Worm (Caenorhabditis elegans) whole organism, L2 larva: ENCODE data around the gene Y46H3C.7.
"Not testable (repeated sequence)": the region's sequence is repeated elsewhere in the genome, so short reads cannot be mapped to it uniquely, and the experiment has no call there.

ENCODE experiments used
- R02D3.7 ChIP-seq: fragments of 150-350 bp; optimal IDR thresholded peaks from 2 replicates; lab custom pipeline; 2014; ENCODE audit warnings: missing biosample characterization, missing genetic modification characterization
- Y55F3AM.14 ChIP-seq: fragments of 200-800 bp; sonication (Bioruptor generic); optimal IDR thresholded peaks from 2 replicates; lab custom pipeline; 2018; ENCODE audit warnings: mild to moderate bottlenecking, missing genetic modification characterization, missing compliant biosample characterization
- ZK546.5 ChIP-seq: sonication (generic microtip); optimal IDR thresholded peaks from 2 replicates; lab custom pipeline; 2017; ENCODE audit warnings: missing biosample characterization, missing genetic modification characterization
- alr-1 ChIP-seq: fragments of 150-350 bp; optimal IDR thresholded peaks from 2 replicates; lab custom pipeline; 2014; ENCODE audit warnings: missing biosample characterization, missing genetic modification characterization
- aly-2 ChIP-seq: fragments of 150-350 bp; optimal IDR thresholded peaks from 2 replicates; lab custom pipeline; 2014; ENCODE audit warnings: missing biosample characterization, missing genetic modification characterization
- ama-1 ChIP-seq: fragments of 150-350 bp; optimal IDR thresholded peaks from 2 replicates; lab custom pipeline; 2018; ENCODE audit warnings: inconsistent platforms
- blmp-1 ChIP-seq: sonication (generic microtip); optimal IDR thresholded peaks from 2 replicates; lab custom pipeline; 2017; ENCODE audit warnings: missing genetic modification characterization, mild to moderate bottlenecking, missing compliant biosample characterization, antibody characterized with exemption, moderate library complexity; ENCODE audit not compliant: insufficient read depth
- ceh-16 ChIP-seq: fragments of 150-350 bp; optimal IDR thresholded peaks from 2 replicates; lab custom pipeline; 2014; ENCODE audit warnings: missing biosample characterization, missing genetic modification characterization
- ceh-82 ChIP-seq: fragments of 150-350 bp; optimal IDR thresholded peaks from 2 replicates; lab custom pipeline; 2014; ENCODE audit warnings: missing biosample characterization, missing genetic modification characterization
- crh-2 ChIP-seq: sonication (generic microtip); optimal IDR thresholded peaks from 2 replicates; lab custom pipeline; 2017; ENCODE audit warnings: missing biosample characterization, missing genetic modification characterization
- dmd-4 ChIP-seq: sonication (generic microtip); optimal IDR thresholded peaks from 2 replicates; lab custom pipeline; 2017; ENCODE audit warnings: missing biosample characterization, missing genetic modification characterization
- egl-27 ChIP-seq: sonication (generic microtip); optimal IDR thresholded peaks from 3 replicates; lab custom pipeline; 2017; ENCODE audit warnings: missing biosample characterization, missing genetic modification reagents, missing genetic modification characterization
- elt-1 ChIP-seq: fragments of 150-350 bp; optimal IDR thresholded peaks from 2 replicates; lab custom pipeline; 2014; ENCODE audit warnings: missing biosample characterization, missing genetic modification characterization
- elt-3 ChIP-seq: sonication (generic microtip); optimal IDR thresholded peaks from 2 replicates; lab custom pipeline; 2017; ENCODE audit warnings: missing biosample characterization, missing genetic modification characterization
- fos-1 ChIP-seq: fragments of 150-350 bp; optimal IDR thresholded peaks from 2 replicates; lab custom pipeline; 2014; ENCODE audit warnings: missing biosample characterization, missing genetic modification characterization
- gmeb-1 ChIP-seq: fragments of 150-350 bp; optimal IDR thresholded peaks from 2 replicates; lab custom pipeline; 2014; ENCODE audit warnings: missing biosample characterization, missing genetic modification characterization
- lin-11 ChIP-seq: fragments of 150-350 bp; sonication (generic microtip); optimal IDR thresholded peaks from 2 replicates; lab custom pipeline; 2014; ENCODE audit warnings: missing biosample characterization, missing genetic modification characterization, inconsistent platforms, mixed read lengths
- lin-13 ChIP-seq: fragments of 150-350 bp; optimal IDR thresholded peaks from 2 replicates; lab custom pipeline; 2014; ENCODE audit warnings: missing biosample characterization, missing genetic modification reagents, missing genetic modification characterization
- lsy-2 ChIP-seq, 2 experiments: fragments of 150-350 bp in 1 of 2; sonication (generic microtip) in 1 of 2; optimal IDR thresholded peaks; 2 replicates each; lab custom pipeline; 2014 to 2017; ENCODE audit warnings: missing biosample characterization in 2 of 2, missing genetic modification characterization in 2 of 2
- mbf-1 ChIP-seq: sonication (generic microtip); optimal IDR thresholded peaks from 2 replicates; lab custom pipeline; 2017; ENCODE audit warnings: missing biosample characterization, missing genetic modification characterization
- mdl-1 ChIP-seq, 2 experiments: fragments of 150-350 bp in 1 of 2; sonication (generic microtip) in 1 of 2; optimal IDR thresholded peaks; 2 replicates each; lab custom pipeline; 2017; ENCODE audit warnings: missing biosample characterization in 2 of 2, missing genetic modification characterization in 2 of 2
- nhr-10 ChIP-seq: sonication (generic microtip); optimal IDR thresholded peaks from 2 replicates; lab custom pipeline; 2017; ENCODE audit warnings: missing biosample characterization, missing genetic modification characterization
- nhr-11 ChIP-seq: fragments of 150-350 bp; optimal IDR thresholded peaks from 2 replicates; lab custom pipeline; 2014; ENCODE audit warnings: missing biosample characterization, missing genetic modification characterization
- nhr-21 ChIP-seq: fragments of 150-350 bp; optimal IDR thresholded peaks from 2 replicates; lab custom pipeline; 2014; ENCODE audit warnings: missing biosample characterization, missing genetic modification characterization
- nhr-25 ChIP-seq: fragments of 150-350 bp; sonication (generic microtip); optimal IDR thresholded peaks from 3 replicates; lab custom pipeline; 2014; ENCODE audit warnings: missing biosample characterization, missing genetic modification characterization
- nhr-6 ChIP-seq: fragments of 150-350 bp; optimal IDR thresholded peaks from 2 replicates; lab custom pipeline; 2014; ENCODE audit warnings: missing biosample characterization, missing genetic modification characterization
- nhr-77 ChIP-seq: fragments of 150-350 bp; optimal IDR thresholded peaks from 2 replicates; lab custom pipeline; 2014; ENCODE audit warnings: missing biosample characterization, missing genetic modification characterization
- peb-1 ChIP-seq: fragments of 150-350 bp; optimal IDR thresholded peaks from 2 replicates; lab custom pipeline; 2014; ENCODE audit warnings: missing biosample characterization, missing genetic modification characterization
- sem-4 ChIP-seq: fragments of 150-350 bp; optimal IDR thresholded peaks from 2 replicates; lab custom pipeline; 2014; ENCODE audit warnings: missing biosample characterization, missing genetic modification reagents, missing genetic modification characterization
- skn-1 ChIP-seq: sonication (generic microtip); optimal IDR thresholded peaks from 2 replicates; lab custom pipeline; 2017; ENCODE audit warnings: missing biosample characterization, missing genetic modification characterization
- sma-3 ChIP-seq: sonication (generic microtip); optimal IDR thresholded peaks from 2 replicates; lab custom pipeline; 2016; ENCODE audit warnings: missing genetic modification reagents, missing genetic modification characterization, missing compliant biosample characterization
- sma-9 ChIP-seq, 2 experiments: fragments of 150-350 bp in 1 of 2; sonication (generic microtip) in 1 of 2; optimal IDR thresholded peaks; 2 replicates each; lab custom pipeline; 2014 to 2016; ENCODE audit warnings: missing genetic modification characterization in 2 of 2, mild to moderate bottlenecking in 1 of 2, missing biosample characterization in 1 of 2, missing compliant biosample characterization in 1 of 2, missing genetic modification reagents in 1 of 2, moderate library complexity in 1 of 2
- snpc-4 ChIP-seq: fragments of 150-350 bp; optimal IDR thresholded peaks from 2 replicates; lab custom pipeline; 2014; ENCODE audit warnings: missing biosample characterization, missing genetic modification characterization
- unc-55 ChIP-seq: fragments of 150-350 bp; sonication (generic microtip); optimal IDR thresholded peaks from 3 replicates; lab custom pipeline; 2014; ENCODE audit warnings: missing biosample characterization, missing genetic modification reagents, missing genetic modification characterization
- zag-1 ChIP-seq: fragments of 150-350 bp; optimal IDR thresholded peaks from 2 replicates; lab custom pipeline; 2014; ENCODE audit warnings: missing biosample characterization, missing genetic modification characterization
- ztf-1 ChIP-seq: fragments of 200-800 bp; sonication (Bioruptor generic); conservative IDR thresholded peaks from 2 replicates; pipeline ENCODE4 v1.3.6; 2022; ENCODE audit warnings: missing genetic modification characterization, missing compliant biosample characterization
- ztf-11 ChIP-seq: sonication (generic microtip); optimal IDR thresholded peaks from 2 replicates; lab custom pipeline; 2017; ENCODE audit warnings: missing biosample characterization, missing genetic modification characterization
- ztf-4 ChIP-seq: fragments of 150-350 bp; optimal IDR thresholded peaks from 2 replicates; lab custom pipeline; 2014; ENCODE audit warnings: missing biosample characterization, missing genetic modification characterization

Gene Y46H3C.7

DNA sequence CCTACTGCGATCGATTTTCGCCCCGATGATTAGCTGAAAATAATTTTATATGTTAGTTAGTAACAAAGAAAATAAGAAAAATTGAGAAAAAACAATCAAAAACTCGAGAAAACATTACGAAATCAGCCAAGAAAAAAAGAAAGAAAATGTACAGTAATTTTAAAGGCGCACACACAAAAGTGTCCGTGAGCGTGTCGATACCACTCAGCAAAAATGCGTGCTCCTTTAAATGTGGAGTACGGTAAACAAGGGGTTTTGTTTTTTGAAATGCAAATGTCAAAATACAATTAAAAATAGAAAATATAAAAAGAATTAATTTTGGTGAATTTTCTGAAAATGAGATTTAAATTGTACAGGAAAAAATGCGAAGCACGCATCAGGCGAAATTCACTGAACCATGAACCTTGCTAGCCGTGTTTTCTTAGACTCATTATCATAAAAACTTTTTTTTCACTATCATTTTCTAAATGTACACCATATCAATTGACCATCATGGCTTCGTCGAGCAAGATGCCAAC is 7.8 kb upstream of the Y46H3C.7 start, which contains the start of gene srw-90:
Gene srw-90, plus strand, starts transcription at position 468 of the 518 bp plus-strand sequence.
- TF ChIP-seq snpc-4 (tag; lab: Kevin White, UChicago) = no peak
- TF ChIP-seq lsy-2 (tag; optimal IDR thresholded peaks at IDR 0.05; lab: Kevin White, UChicago) = no peak
- no peak for TF ChIP-seq fos-1 (tag; lab: Kevin White, UChicago)
- TF ChIP-seq, all 48 proteins: peak for 0

DNA sequence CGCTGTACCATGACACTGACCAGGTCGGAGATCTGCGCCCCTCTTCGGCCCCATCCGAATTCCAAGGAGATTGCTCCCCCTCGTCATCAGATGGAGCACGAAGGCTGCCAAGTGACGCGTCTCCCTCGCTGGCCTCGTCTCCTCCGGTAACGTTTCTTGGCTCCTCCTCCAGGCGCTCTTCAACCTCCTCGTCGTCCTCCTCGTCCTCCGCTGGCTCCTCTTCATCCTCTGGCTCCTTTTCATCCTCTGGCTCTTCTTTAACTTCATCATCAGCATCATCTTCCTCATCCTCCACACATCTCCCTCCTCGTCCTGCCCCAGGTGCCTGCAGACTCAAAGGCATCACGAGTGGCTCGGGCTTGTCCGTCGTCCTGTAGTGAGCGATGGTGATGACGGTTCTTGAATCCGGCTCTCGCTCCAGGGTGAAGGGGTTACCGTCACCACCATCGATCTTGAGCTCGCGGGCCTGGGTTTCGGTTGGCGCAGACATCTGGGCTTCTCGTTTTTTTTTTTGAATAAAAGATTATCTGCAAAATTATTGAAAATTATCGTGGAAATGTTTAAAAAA is 5.5 kb upstream of the Y46H3C.7 start:
- no peak for TF ChIP-seq ceh-82
- TF ChIP-seq ztf-11 (tag; lab: Kevin White, UChicago) = no peak
- no peak for TF ChIP-seq gmeb-1
- no peak for TF ChIP-seq dmd-4 (tag; lab: Kevin White, UChicago)
- TF ChIP-seq ama-1 (lab: Kevin White, UChicago) = no peak
- no peak for TF ChIP-seq egl-27 (tag; lab: Kevin White, UChicago)
- TF ChIP-seq zag-1 (tag; lab: Kevin White, UChicago) = no peak
- no peak for TF ChIP-seq R02D3.7
- no peak for TF ChIP-seq skn-1
- TF ChIP-seq mdl-1 (tag; optimal IDR thresholded peaks at IDR 0.05; lab: Kevin White, UChicago) = no peak
- no peak for TF ChIP-seq blmp-1 (tag; lab: Kevin White, UChicago)
- no peak for TF ChIP-seq aly-2 (tag; lab: Kevin White, UChicago)
- TF ChIP-seq lin-13 (GFP tag; lab: Kevin White, UChicago) = no peak
- TF ChIP-seq crh-2 = no peak
- TF ChIP-seq lsy-2 (tag; optimal IDR thresholded peaks at IDR 0.05; lab: Kevin White, UChicago) = no peak
- no peak for TF ChIP-seq Y55F3AM.14 (GFP tag; lab: Kevin White, UChicago)
- TF ChIP-seq ceh-16 (tag; lab: Kevin White, UChicago) = no peak
- TF ChIP-seq, all 48 proteins: peak for 0

DNA sequence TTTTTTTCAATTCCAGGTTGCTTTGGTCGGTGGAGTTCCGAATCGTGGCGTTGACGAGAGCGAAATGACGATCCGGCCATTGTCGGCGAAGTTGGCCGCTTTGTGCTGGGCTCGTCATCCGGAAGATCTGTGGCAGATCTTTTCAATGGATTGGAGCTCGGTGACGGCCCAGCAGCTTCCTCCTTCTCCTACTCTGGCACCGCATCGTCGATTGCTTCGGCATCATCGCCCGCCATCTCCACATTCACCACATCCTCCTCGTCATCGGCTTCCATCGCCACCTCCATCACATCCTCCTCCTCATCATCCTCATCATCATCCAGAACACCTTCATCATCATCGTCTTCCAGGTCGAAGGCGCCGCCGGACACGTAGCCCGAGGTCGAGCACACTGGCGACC is 4.6 kb upstream of the Y46H3C.7 start:
- TF ChIP-seq ZK546.5 (no peak), nhr-21 (no peak), ztf-4 (tag; lab: Kevin White, UChicago) (no peak)

DNA sequence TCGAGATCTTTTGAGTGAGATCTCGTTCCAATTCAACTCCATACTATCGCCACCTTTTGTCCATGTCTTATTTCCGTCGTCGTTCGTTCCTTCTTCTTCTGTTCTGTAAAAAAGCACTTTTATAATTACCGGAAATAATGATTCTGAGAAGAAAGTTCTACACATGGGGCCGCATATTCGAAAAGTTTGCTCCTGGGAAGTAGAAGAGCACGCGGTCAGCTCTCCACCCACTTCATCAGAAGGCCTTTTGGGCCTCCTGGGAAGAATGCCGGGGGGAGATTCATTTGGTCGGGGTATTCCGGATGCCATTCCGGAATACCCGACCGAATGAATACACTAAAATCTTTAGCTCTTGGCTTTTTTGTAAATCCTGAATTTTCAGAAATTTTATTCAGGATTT is 1.3 kb downstream of the Y46H3C.7 start, which contains the start of gene Y46H3C.5:
Gene Y46H3C.5, minus strand, starts transcription at position 2 of the 400 bp plus-strand sequence.
- TF ChIP-seq fos-1 (tag; lab: Kevin White, UChicago); lsy-2 (tag; optimal IDR thresholded peaks at IDR 0.05; lab: Kevin White, UChicago); dmd-4 (tag; lab: Kevin White, UChicago): not testable (repeated sequence)

DNA sequence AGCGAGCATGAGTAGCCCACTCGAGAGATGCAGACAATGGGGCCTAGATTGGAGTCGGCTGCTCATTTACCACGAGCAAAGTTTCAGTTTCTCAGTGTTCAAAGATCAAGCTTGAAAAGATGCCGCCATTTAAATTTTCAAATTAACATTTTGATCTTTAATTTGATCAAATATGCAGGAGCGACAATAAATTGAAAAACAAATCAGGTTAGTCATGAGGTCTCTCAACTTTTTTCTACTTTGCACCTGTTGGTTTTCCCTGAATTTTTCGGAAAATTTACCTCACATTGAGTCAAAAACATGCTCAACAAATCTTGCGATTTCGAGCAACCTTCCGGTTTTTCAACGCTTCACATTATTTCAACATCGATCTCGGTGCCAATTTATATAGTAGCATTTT is 8.5 kb downstream of the Y46H3C.7 start, which contains the start of gene srh-5:
Gene srh-5, plus strand, starts transcription at position 301 of the 400 bp plus-strand sequence.
- TF ChIP-seq lin-13 (GFP tag; lab: Kevin White, UChicago) = no peak
- TF ChIP-seq lsy-2 (tag; optimal IDR thresholded peaks at IDR 0.05; lab: Kevin White, UChicago) = no peak
- TF ChIP-seq elt-3 (tag; lab: Kevin White, UChicago) = no peak
- no peak for TF ChIP-seq snpc-4 (tag; lab: Kevin White, UChicago)
- no peak for TF ChIP-seq nhr-6
- TF ChIP-seq mbf-1 (tag; lab: Kevin White, UChicago) = no peak
- TF ChIP-seq fos-1 (tag; lab: Kevin White, UChicago) = no peak
- TF ChIP-seq zag-1 (tag; lab: Kevin White, UChicago) = no peak
- no peak for TF ChIP-seq alr-1 (tag; lab: Kevin White, UChicago)
- TF ChIP-seq gmeb-1 = no peak
- TF ChIP-seq sem-4 (tag; lab: Kevin White, UChicago) = no peak
- no peak for TF ChIP-seq elt-1 (tag; lab: Kevin White, UChicago)
- TF ChIP-seq nhr-11 (tag; lab: Kevin White, UChicago) = no peak
- TF ChIP-seq dmd-4 (tag; lab: Kevin White, UChicago) = no peak
- no peak for TF ChIP-seq ama-1 (lab: Kevin White, UChicago)
- no peak for TF ChIP-seq ceh-16 (tag; lab: Kevin White, UChicago)
- TF ChIP-seq unc-55 = no peak
- TF ChIP-seq Y55F3AM.14 (GFP tag; lab: Kevin White, UChicago) = no peak
- no peak for TF ChIP-seq nhr-25

DNA sequence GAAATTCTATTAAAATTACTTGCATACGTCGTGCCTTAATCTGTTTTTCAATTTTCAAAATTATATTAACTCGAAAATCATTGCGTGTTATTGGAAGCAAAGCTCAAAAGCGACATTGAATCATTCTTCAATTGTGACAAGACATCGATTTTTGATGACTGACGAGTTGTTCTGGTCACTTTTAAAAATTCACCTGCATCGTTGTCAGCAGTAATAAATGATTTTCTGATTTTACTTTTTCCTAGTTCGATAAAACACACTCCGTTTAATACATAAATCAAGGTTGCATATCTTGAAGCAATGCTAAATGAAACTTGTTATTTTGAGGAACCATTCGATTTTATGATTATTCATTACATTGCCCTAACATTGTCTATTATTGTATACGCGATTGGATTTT is 11.5 kb downstream of the Y46H3C.7 start, which contains the start of gene srh-3:
Gene srh-3, plus strand, starts transcription at position 301 of the 400 bp plus-strand sequence.
- TF ChIP-seq nhr-10 (tag; lab: Kevin White, UChicago) (no peak), peb-1 (tag; lab: Kevin White, UChicago) (no peak), ZK546.5 (no peak), ztf-11 (tag; lab: Kevin White, UChicago) (no peak), ztf-4 (tag; lab: Kevin White, UChicago) (no peak), dmd-4 (tag; lab: Kevin White, UChicago) (no peak), sma-9 (GFP tag; optimal IDR thresholded peaks at IDR 0.05; lab: Kevin White, UChicago) (no peak), sma-9 (tag; optimal IDR thresholded peaks at IDR 0.05; lab: Kevin White, UChicago) (no peak), elt-3 (tag; lab: Kevin White, UChicago) (no peak), snpc-4 (tag; lab: Kevin White, UChicago) (no peak), nhr-77 (no peak), nhr-25 (no peak), elt-1 (tag; lab: Kevin White, UChicago) (no peak), ama-1 (lab: Kevin White, UChicago) (no peak), skn-1 (no peak), ztf-1 (no peak), R02D3.7 (no peak), lin-11 (tag; lab: Kevin White, UChicago) (no peak), sma-3 (no peak), unc-55 (no peak), crh-2 (no peak)
